Worm (Caenorhabditis elegans) whole organism, L4 larva: Measurements from ENCODE around the gene fbxb-85.

Experiments
- ceh-20 ChIP-seq: fragments of 200-800 bp; sonication (Bioruptor generic); IDR thresholded peaks from 2 replicates; pipeline ENCODE4 v1.3.6; 2022; ENCODE audit warnings: missing genetic modification reagents, missing genetic modification characterization, missing compliant biosample characterization
- pha-4 ChIP-seq, 2 experiments: fragments of 150-350 bp in 1 of 2; fragments of 200-800 bp in 1 of 2; sonication (Bioruptor generic) in 1 of 2; IDR thresholded peaks in 1 of 2; optimal IDR thresholded peaks in 1 of 2; 2 replicates each; pipeline versions ENCODE4 v1.3.6 to Lab custom; 2014 to 2022; ENCODE audit warnings: missing genetic modification characterization in 2 of 2, missing genetic modification reagents in 2 of 2, missing biosample characterization in 1 of 2, missing compliant biosample characterization in 1 of 2
- snpc-4 ChIP-seq: fragments of 150-350 bp; optimal IDR thresholded peaks from 2 replicates; lab custom pipeline; 2014; ENCODE audit warnings: missing biosample characterization, missing genetic modification characterization

ce11 chrIII:10844873-10845272 lies 3.9 kb downstream of the fbxb-85 start, which contains the start of gene pde-12:
- TF ChIP-seq ceh-20 (GFP tag; lab: Robert Waterston, UW), result peak; percentile 54
- peak; percentile 43; the same call in 1 of the 2 replicates for TF ChIP-seq pha-4 (GFP tag; IDR thresholded peaks at IDR 0.05; lab: Robert Waterston, UW)
- TF ChIP-seq pha-4 (tag; optimal IDR thresholded peaks at IDR 0.05; lab: Kevin White, UChicago), result no peak
- no peak for TF ChIP-seq snpc-4 (tag; lab: Kevin White, UChicago)
